Worm (Caenorhabditis elegans) whole organism, L2 larva: ENCODE measurements around the gene T21E8.6.

Source experiments
- ceh-82 ChIP-seq: fragments of 150-350 bp; optimal IDR thresholded peaks from 2 replicates; lab custom pipeline; 2014; ENCODE audit warnings: missing biosample characterization, missing genetic modification characterization
- elt-3 ChIP-seq: sonication (generic microtip); optimal IDR thresholded peaks from 2 replicates; lab custom pipeline; 2017; ENCODE audit warnings: missing biosample characterization, missing genetic modification characterization
- fos-1 ChIP-seq: fragments of 150-350 bp; optimal IDR thresholded peaks from 2 replicates; lab custom pipeline; 2014; ENCODE audit warnings: missing biosample characterization, missing genetic modification characterization
- lin-13 ChIP-seq: fragments of 150-350 bp; optimal IDR thresholded peaks from 2 replicates; lab custom pipeline; 2014; ENCODE audit warnings: missing biosample characterization, missing genetic modification reagents, missing genetic modification characterization
- mbf-1 ChIP-seq: sonication (generic microtip); optimal IDR thresholded peaks from 2 replicates; lab custom pipeline; 2017; ENCODE audit warnings: missing biosample characterization, missing genetic modification characterization
- nhr-11 ChIP-seq: fragments of 150-350 bp; optimal IDR thresholded peaks from 2 replicates; lab custom pipeline; 2014; ENCODE audit warnings: missing biosample characterization, missing genetic modification characterization
- nhr-12 ChIP-seq: fragments of 150-350 bp; optimal IDR thresholded peaks from 2 replicates; lab custom pipeline; 2014; ENCODE audit warnings: missing biosample characterization, missing genetic modification characterization
- nhr-25 ChIP-seq: fragments of 150-350 bp; sonication (generic microtip); optimal IDR thresholded peaks from 3 replicates; lab custom pipeline; 2014; ENCODE audit warnings: missing biosample characterization, missing genetic modification characterization
- unc-62 ChIP-seq: fragments of 150-350 bp; optimal IDR thresholded peaks from 2 replicates; lab custom pipeline; 2014; ENCODE audit warnings: missing biosample characterization, missing genetic modification reagents, missing genetic modification characterization

DNA sequence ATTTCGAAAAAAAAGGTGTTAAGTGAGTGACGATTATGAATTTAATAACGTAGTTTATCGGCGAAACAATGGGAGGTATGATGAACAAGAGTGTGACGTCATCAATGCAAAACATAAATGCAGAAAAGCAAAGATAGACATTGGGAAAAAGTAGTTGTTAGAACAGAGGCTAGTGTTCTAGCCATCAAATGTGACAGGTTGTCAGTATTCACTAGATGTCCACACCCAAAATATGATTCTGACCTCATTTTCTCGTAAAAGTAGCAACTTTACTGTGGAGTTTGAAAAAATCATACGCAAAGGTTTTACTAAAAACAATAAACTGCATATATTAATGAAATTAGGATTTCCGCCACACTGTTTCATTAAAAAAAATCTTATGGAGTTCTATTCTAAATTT, 30.9 kb upstream of the T21E8.6 start:
- TF ChIP-seq lin-13 (no peak), fos-1 (tag; lab: Kevin White, UChicago) (no peak), ceh-82 (tag; lab: Kevin White, UChicago) (no peak), nhr-12 (tag; lab: Kevin White, UChicago) (no peak), unc-62 (GFP tag; lab: Kevin White, UChicago) (no peak), mbf-1 (no peak), nhr-11 (no peak), nhr-25 (no peak), elt-3 (tag; lab: Kevin White, UChicago) (no peak)
